Fruit fly (Drosophila melanogaster) whole organism, embryonic: ENCODE measurements around the gene Bacc.
A peak's percentile ranks its signal among the peaks of the same experiment; 100 is the strongest.

Experiments
- CG10267 ChIP-seq: fragments of 200-800 bp; sonication (Bioruptor generic); optimal IDR thresholded peaks from 2 replicates; lab custom pipeline; 2018; ENCODE audit warnings: missing biosample characterization, mild to moderate bottlenecking, missing genetic modification characterization, moderate library complexity
- CG10274 ChIP-seq: fragments of 200-800 bp; sonication (Bioruptor generic); optimal IDR thresholded peaks from 3 replicates; lab custom pipeline; 2017; ENCODE audit warnings: missing biosample characterization, mild to moderate bottlenecking, missing genetic modification characterization
- CG11093 ChIP-seq: fragments of 200-800 bp; sonication (Bioruptor generic); IDR thresholded peaks from 3 replicates; pipeline ENCODE4 v1.3.6; 2022; ENCODE audit warnings: missing biosample characterization, missing genetic modification characterization
- CG11247 ChIP-seq: fragments of 200-800 bp; sonication (Bioruptor generic); IDR thresholded peaks from 2 replicates; pipeline ENCODE4 v1.3.6; 2022; ENCODE audit warnings: missing biosample characterization, missing genetic modification characterization
- CG11723 ChIP-seq: fragments of 200-800 bp; sonication (Bioruptor generic); optimal IDR thresholded peaks from 2 replicates; lab custom pipeline; 2017; ENCODE audit warnings: missing biosample characterization, mild to moderate bottlenecking, missing genetic modification characterization
- CG12155 ChIP-seq: fragments of 200-800 bp; sonication (Bioruptor generic); optimal IDR thresholded peaks from 3 replicates; lab custom pipeline; 2016; ENCODE audit warnings: missing biosample characterization, missing genetic modification characterization
- CG13624 ChIP-seq: fragments of 200-800 bp; sonication (Bioruptor generic); optimal IDR thresholded peaks from 2 replicates; lab custom pipeline; 2016; ENCODE audit warnings: missing biosample characterization, missing genetic modification characterization
- CG14710 ChIP-seq: fragments of 200-800 bp; sonication (Bioruptor generic); optimal IDR thresholded peaks from 3 replicates; lab custom pipeline; 2019; ENCODE audit warnings: missing biosample characterization, mild to moderate bottlenecking, missing genetic modification characterization, moderate library complexity
- CG15073 ChIP-seq: fragments of 200-800 bp; sonication (Bioruptor generic); optimal IDR thresholded peaks from 2 replicates; lab custom pipeline; 2016; ENCODE audit warnings: missing biosample characterization, missing genetic modification characterization
- CG15269 ChIP-seq: fragments of 200-800 bp; sonication (Bioruptor generic); optimal IDR thresholded peaks from 2 replicates; lab custom pipeline; 2018; ENCODE audit warnings: missing biosample characterization, mild to moderate bottlenecking, missing genetic modification characterization, moderate library complexity
- CG1602 ChIP-seq: fragments of 200-800 bp; sonication (Bioruptor generic); optimal IDR thresholded peaks from 3 replicates; lab custom pipeline; 2016; ENCODE audit warnings: missing biosample characterization, missing genetic modification characterization
- CG16863 ChIP-seq: fragments of 200-800 bp; sonication (Bioruptor generic); optimal IDR thresholded peaks from 3 replicates; lab custom pipeline; 2016; ENCODE audit warnings: missing biosample characterization, missing genetic modification characterization
- CG17612 ChIP-seq: fragments of 200-800 bp; sonication (Bioruptor generic); IDR thresholded peaks from 2 replicates; pipeline ENCODE4 v1.3.6; 2022; ENCODE audit warnings: missing biosample characterization, missing genetic modification characterization
- CG1792 ChIP-seq: fragments of 200-800 bp; sonication (Bioruptor generic); optimal IDR thresholded peaks from 2 replicates; lab custom pipeline; 2016; ENCODE audit warnings: missing biosample characterization, missing genetic modification characterization
- CG32772 ChIP-seq: fragments of 200-800 bp; sonication (Bioruptor generic); IDR thresholded peaks from 2 replicates; pipeline ENCODE4 v1.3.6; 2022; ENCODE audit warnings: missing biosample characterization, missing genetic modification characterization
- CG43689 ChIP-seq: fragments of 200-800 bp; sonication (Bioruptor generic); IDR thresholded peaks from 2 replicates; pipeline ENCODE4 v1.3.6; 2022; ENCODE audit warnings: missing biosample characterization, missing genetic modification characterization
- CG4617 ChIP-seq: fragments of 200-800 bp; sonication (Bioruptor generic); optimal IDR thresholded peaks from 3 replicates; lab custom pipeline; 2016; ENCODE audit warnings: missing biosample characterization, missing genetic modification characterization, borderline replicate concordance
- CG4820 ChIP-seq: fragments of 200-800 bp; sonication (Bioruptor generic); optimal IDR thresholded peaks from 3 replicates; lab custom pipeline; 2016; ENCODE audit warnings: missing biosample characterization, missing genetic modification characterization
- CG6683 ChIP-seq: fragments of 200-800 bp; sonication (Bioruptor generic); optimal IDR thresholded peaks from 2 replicates; lab custom pipeline; 2017; ENCODE audit warnings: missing biosample characterization, mild to moderate bottlenecking, missing genetic modification characterization, missing genetic modification reagents
- CG7839 ChIP-seq: fragments of 200-800 bp; sonication (Bioruptor generic); optimal IDR thresholded peaks from 3 replicates; lab custom pipeline; 2018; ENCODE audit warnings: missing biosample characterization, mild to moderate bottlenecking, missing genetic modification characterization, moderate library complexity
- CG8290 ChIP-seq, 3 experiments: fragments of 200-800 bp; sonication (Bioruptor generic); optimal IDR thresholded peaks; 2 replicates each; lab custom pipeline; 2016 to 2019; ENCODE audit warnings: missing biosample characterization in 3 of 3, missing genetic modification characterization in 3 of 3, mild to moderate bottlenecking in 2 of 3, moderate library complexity in 1 of 3
- CG8359 ChIP-seq: fragments of 200-800 bp; sonication (Bioruptor generic); optimal IDR thresholded peaks from 2 replicates; lab custom pipeline; 2017; ENCODE audit warnings: missing biosample characterization, mild to moderate bottlenecking, missing genetic modification characterization, borderline replicate concordance
- D19A ChIP-seq: fragments of 200-800 bp; optimal IDR thresholded peaks from 3 replicates; lab custom pipeline; 2019; ENCODE audit warnings: missing biosample characterization, mild to moderate bottlenecking, missing genetic modification characterization, moderate library complexity
- Dll ChIP-seq: fragments of 200-800 bp; sonication (Bioruptor generic); IDR thresholded peaks from 4 replicates; pipeline ENCODE4 v1.3.6; 2022; ENCODE audit warnings: missing biosample characterization, missing genetic modification characterization; ENCODE audit not compliant: partially characterized antibody
- Eip74EF ChIP-seq, 2 experiments: fragments of 200-800 bp in 1 of 2; fragments of >200 bp in 1 of 2; sonication (Bioruptor generic) in 1 of 2; optimal IDR thresholded peaks; 2 replicates each; lab custom pipeline; 2017 to 2019; ENCODE audit warnings: missing biosample characterization in 2 of 2, missing genetic modification characterization in 2 of 2, mild to moderate bottlenecking in 1 of 2, moderate library complexity in 1 of 2
- Elba2 ChIP-seq: fragments of 200-800 bp; sonication (Bioruptor generic); optimal IDR thresholded peaks from 3 replicates; lab custom pipeline; 2016; ENCODE audit warnings: missing biosample characterization, missing genetic modification characterization
- Ets65A ChIP-seq: fragments of 200-800 bp; sonication (Bioruptor generic); peaks from one replicate; lab custom pipeline; 2016; ENCODE audit warnings: missing biosample characterization, missing genetic modification characterization
- HLHmδ ChIP-seq: fragments of 200-800 bp; sonication (Bioruptor generic); optimal IDR thresholded peaks from 2 replicates; lab custom pipeline; 2018; ENCODE audit warnings: missing biosample characterization, mild to moderate bottlenecking, missing genetic modification characterization, moderate library complexity
- Hsf ChIP-seq: fragments of 200-800 bp; sonication (Bioruptor generic); optimal IDR thresholded peaks from 3 replicates; lab custom pipeline; 2016; ENCODE audit warnings: missing biosample characterization, missing genetic modification characterization
- Spps ChIP-seq: fragments of 200-800 bp; sonication (Bioruptor generic); optimal IDR thresholded peaks from 2 replicates; lab custom pipeline; 2018; ENCODE audit warnings: missing biosample characterization, mild to moderate bottlenecking, missing genetic modification characterization
- Ssrp ChIP-seq: fragments of 200-800 bp; sonication (Bioruptor generic); optimal IDR thresholded peaks from 2 replicates; lab custom pipeline; 2018; ENCODE audit warnings: missing biosample characterization, mild to moderate bottlenecking, missing genetic modification characterization, moderate library complexity
- Trl ChIP-seq, 3 experiments: fragments of >200 bp in 2 of 3; fragments of 200-800 bp in 1 of 3; sonication (Bioruptor generic) in 1 of 3; optimal IDR thresholded peaks; 2 replicates in 1 of 3; 3 replicates in 2 of 3; lab custom pipeline; 2016 to 2017; ENCODE audit warnings: missing biosample characterization in 1 of 3, missing genetic modification characterization in 1 of 3
- aop ChIP-seq: fragments of 200-800 bp; sonication (Bioruptor generic); IDR thresholded peaks from 2 replicates; pipeline ENCODE4 v1.3.6; 2022; ENCODE audit warnings: missing biosample characterization, missing genetic modification characterization
- ato ChIP-seq: fragments of 200-800 bp; sonication (Bioruptor generic); IDR thresholded peaks from 2 replicates; pipeline ENCODE4 v1.3.6; 2022; ENCODE audit warnings: missing biosample characterization, missing genetic modification characterization; ENCODE audit not compliant: partially characterized antibody
- az2 ChIP-seq: fragments of 200-800 bp; sonication (Bioruptor generic); optimal IDR thresholded peaks from 3 replicates; lab custom pipeline; 2016; ENCODE audit warnings: missing biosample characterization, missing genetic modification characterization
- cato ChIP-seq: fragments of 200-800 bp; sonication (Bioruptor generic); optimal IDR thresholded peaks from 2 replicates; lab custom pipeline; 2016; ENCODE audit warnings: missing biosample characterization, missing genetic modification characterization, borderline replicate concordance
- chif ChIP-seq, 2 experiments: fragments of 200-800 bp; sonication (Bioruptor generic); optimal IDR thresholded peaks; 3 replicates each; lab custom pipeline; 2016; ENCODE audit warnings: missing biosample characterization in 2 of 2, missing genetic modification characterization in 2 of 2
- gsb ChIP-seq: fragments of 200-800 bp; sonication (Bioruptor generic); IDR thresholded peaks from 2 replicates; pipeline ENCODE4 v1.3.6; 2022; ENCODE audit warnings: missing biosample characterization, missing genetic modification characterization
- gt ChIP-seq: fragments of 200-800 bp; sonication (Bioruptor generic); IDR thresholded peaks from 2 replicates; pipeline ENCODE4 v1.3.6; 2022; ENCODE audit warnings: missing biosample characterization, missing genetic modification characterization
- hbn ChIP-seq: fragments of 200-800 bp; sonication (Bioruptor generic); IDR thresholded peaks from 2 replicates; pipeline ENCODE4 v1.3.6; 2022; ENCODE audit warnings: missing biosample characterization, missing genetic modification characterization; ENCODE audit not compliant: partially characterized antibody
- kni ChIP-seq: fragments of 200-800 bp; sonication (Bioruptor generic); optimal IDR thresholded peaks from 3 replicates; lab custom pipeline; 2017; ENCODE audit warnings: mild to moderate bottlenecking, missing biosample characterization, missing genetic modification reagents, missing genetic modification characterization
- lbe ChIP-seq: fragments of 200-800 bp; sonication (Bioruptor generic); optimal IDR thresholded peaks from 2 replicates; lab custom pipeline; 2016; ENCODE audit warnings: missing biosample characterization, mild to moderate bottlenecking, missing genetic modification characterization
- scrt ChIP-seq: fragments of 200-800 bp; sonication (Bioruptor generic); optimal IDR thresholded peaks from 2 replicates; lab custom pipeline; 2018; ENCODE audit warnings: missing biosample characterization, mild to moderate bottlenecking, missing genetic modification characterization, moderate library complexity
- sisA ChIP-seq: fragments of 200-800 bp; sonication (Bioruptor generic); IDR thresholded peaks from 2 replicates; pipeline ENCODE4 v1.3.6; 2022; ENCODE audit warnings: missing biosample characterization, missing genetic modification characterization
- so ChIP-seq: fragments of 200-800 bp; sonication (Bioruptor generic); IDR thresholded peaks from 3 replicates; pipeline ENCODE4 v1.3.6; 2022; ENCODE audit warnings: missing biosample characterization, missing genetic modification characterization
- ssp ChIP-seq: fragments of 200-800 bp; sonication (Bioruptor generic); IDR thresholded peaks from 2 replicates; pipeline ENCODE4 v1.3.6; 2022; ENCODE audit warnings: missing biosample characterization, missing genetic modification characterization
- tup ChIP-seq: fragments of 200-800 bp; sonication (Bioruptor generic); optimal IDR thresholded peaks from 2 replicates; lab custom pipeline; 2016; ENCODE audit warnings: missing biosample characterization, mild to moderate bottlenecking, missing genetic modification characterization, moderate library complexity
- zen2 ChIP-seq: fragments of 200-800 bp; sonication (Bioruptor generic); IDR thresholded peaks from 3 replicates; pipeline ENCODE4 v1.3.6; 2022; ENCODE audit warnings: missing biosample characterization, missing genetic modification characterization; ENCODE audit not compliant: partially characterized antibody
- zfh2 ChIP-seq: fragments of 200-800 bp; sonication (Bioruptor generic); optimal IDR thresholded peaks from 2 replicates; lab custom pipeline; 2016; ENCODE audit warnings: missing biosample characterization, missing genetic modification characterization

The Bacc gene

dm6 chr2L:2751904-2752459, at the start of gene Bacc:
TSS of gene Bacc (plus strand) at chr2L:2752445.
- TF ChIP-seq CG1792 (GFP tag; lab: Kevin White, UChicago) (peak; percentile 86), CG11723 (GFP tag; lab: Kevin White, UChicago) (peak; percentile 91), CG32772 (no peak), CG7839 (peak; percentile 86), zen2 (no peak), CG4820 (GFP tag; lab: Kevin White, UChicago) (peak; percentile 80), Ssrp (tag; lab: Kevin White, UChicago) (peak; percentile 81), Spps (tag; lab: Kevin White, UChicago) (peak; percentile 48), CG12155 (GFP tag; lab: Kevin White, UChicago) (peak; percentile 84), CG13624 (GFP tag; lab: Kevin White, UChicago) (peak; percentile 82), chif (GFP tag; optimal IDR thresholded peaks at IDR 0.05; lab: Kevin White, UChicago) (peak; percentile 76 to 87), CG10267 (tag; lab: Kevin White, UChicago) (peak; percentile 63), Hsf (GFP tag; lab: Kevin White, UChicago) (peak; percentile 89), CG16863 (GFP tag; lab: Kevin White, UChicago) (peak; percentile 83), gt (no peak), kni (GFP tag; lab: Kevin White, UChicago) (peak; percentile 50), CG6683 (GFP tag; lab: Kevin White, UChicago) (peak; percentile 79), CG8359 (GFP tag; lab: Kevin White, UChicago) (peak; percentile 65), CG11093 (GFP tag; lab: Robert Waterston, UW) (peak; percentile 75), CG11247 (GFP tag; lab: Robert Waterston, UW) (no peak), lbe (GFP tag; lab: Kevin White, UChicago) (peak; percentile 89), CG43689 (GFP tag; lab: Robert Waterston, UW) (no peak), cato (GFP tag; lab: Kevin White, UChicago) (peak; percentile 61), ssp (GFP tag; lab: Robert Waterston, UW) (no peak), Ets65A (peak; percentile 96), az2 (GFP tag; lab: Kevin White, UChicago) (peak; percentile 84), CG1602 (GFP tag; lab: Kevin White, UChicago) (peak; percentile 67), ato (GFP tag; lab: Robert Waterston, UW) (no peak), CG4617 (GFP tag; lab: Kevin White, UChicago) (peak; percentile 67), HLHmδ (GFP tag; lab: Kevin White, UChicago) (peak; percentile 90), sisA (GFP tag; lab: Robert Waterston, UW) (no peak), Trl (optimal IDR thresholded peaks at IDR 0.05; lab: Kevin White, UChicago) (no peak), Trl (GFP tag; optimal IDR thresholded peaks at IDR 0.05; lab: Kevin White, UChicago) (peak; percentile 86), zfh2 (GFP tag; lab: Kevin White, UChicago) (peak; percentile 90), CG15073 (GFP tag; lab: Kevin White, UChicago) (peak; percentile 31), CG8290 (GFP tag; optimal IDR thresholded peaks at IDR 0.05; lab: Kevin White, UChicago) (peak; percentile 28), CG8290 (tag; optimal IDR thresholded peaks at IDR 0.05; lab: Kevin White, UChicago) (peak in 1 of 2 experiments; percentile 82), aop (GFP tag; lab: Robert Waterston, UW) (no peak), gsb (GFP tag; lab: Robert Waterston, UW) (no peak), CG14710 (peak; percentile 69), Eip74EF (GFP tag; optimal IDR thresholded peaks at IDR 0.05; lab: Kevin White, UChicago) (no peak), Elba2 (GFP tag; lab: Kevin White, UChicago) (no peak), scrt (peak; percentile 84), CG17612 (GFP tag; lab: Robert Waterston, UW) (no peak), CG10274 (GFP tag; lab: Kevin White, UChicago) (peak; percentile 86), Dll (GFP tag; lab: Robert Waterston, UW) (no peak), CG15269 (tag; lab: Kevin White, UChicago) (peak; percentile 92), hbn (GFP tag; lab: Robert Waterston, UW) (no peak), tup (GFP tag; lab: Kevin White, UChicago) (peak; percentile 60), so (GFP tag; lab: Robert Waterston, UW) (no peak), D19A (peak; percentile 84)
